Worm (Caenorhabditis elegans) whole organism, late embryonic: ENCODE results near the gene lin-33.

Experiments
- C08G9.2 ChIP-seq: sonication (generic microtip); optimal IDR thresholded peaks from 2 replicates; lab custom pipeline; 2016; ENCODE audit warnings: mild to moderate bottlenecking, missing genetic modification characterization, moderate library complexity, missing compliant biosample characterization
- C38D4.7 ChIP-seq: fragments of 200-800 bp; sonication (Bioruptor generic); optimal IDR thresholded peaks from 2 replicates; lab custom pipeline; 2018; ENCODE audit warnings: mild to moderate bottlenecking, missing genetic modification characterization, moderate library complexity, missing compliant biosample characterization
- F13H6.1 ChIP-seq: sonication (generic microtip); optimal IDR thresholded peaks from 2 replicates; lab custom pipeline; 2016; ENCODE audit warnings: missing genetic modification characterization, missing compliant biosample characterization
- K02D7.2 ChIP-seq: sonication (generic microtip); optimal IDR thresholded peaks from 2 replicates; lab custom pipeline; 2017; ENCODE audit warnings: mild to moderate bottlenecking, missing genetic modification characterization, missing compliant biosample characterization
- K09A11.1 ChIP-seq: sonication (generic microtip); optimal IDR thresholded peaks from 2 replicates; lab custom pipeline; 2017; ENCODE audit warnings: antibody characterized with exemption, mild to moderate bottlenecking, missing genetic modification characterization, missing compliant biosample characterization; ENCODE audit not compliant: insufficient read depth
- T23F11.4 ChIP-seq: fragments of 200-800 bp; sonication (Bioruptor generic); optimal IDR thresholded peaks from 2 replicates; lab custom pipeline; 2018; ENCODE audit warnings: mild to moderate bottlenecking, missing genetic modification characterization, missing compliant biosample characterization
- Y22D7AL.16 ChIP-seq: sonication (generic microtip); optimal IDR thresholded peaks from 2 replicates; lab custom pipeline; 2016; ENCODE audit warnings: missing genetic modification characterization, missing compliant biosample characterization
- ama-1 ChIP-seq: fragments of 150-350 bp; optimal IDR thresholded peaks from 2 replicates; lab custom pipeline; 2014
- ceh-18 ChIP-seq: sonication (generic microtip); optimal IDR thresholded peaks from 2 replicates; lab custom pipeline; 2016; ENCODE audit warnings: missing genetic modification characterization, missing compliant biosample characterization
- ceh-2 ChIP-seq: sonication (generic microtip); optimal IDR thresholded peaks from 2 replicates; lab custom pipeline; 2016; ENCODE audit warnings: missing genotype, missing genetic modification characterization, missing compliant biosample characterization
- ceh-24 ChIP-seq: sonication (generic microtip); optimal IDR thresholded peaks from 2 replicates; lab custom pipeline; 2016; ENCODE audit warnings: mild to moderate bottlenecking, missing genetic modification characterization, missing compliant biosample characterization
- ceh-31 ChIP-seq: sonication (generic microtip); optimal IDR thresholded peaks from 2 replicates; lab custom pipeline; 2016; ENCODE audit warnings: missing genetic modification characterization, missing compliant biosample characterization
- ceh-6 ChIP-seq: fragments of 200-800 bp; sonication (Bioruptor generic); optimal IDR thresholded peaks from 2 replicates; lab custom pipeline; 2018; ENCODE audit warnings: mild to moderate bottlenecking, missing genetic modification characterization, missing compliant biosample characterization
- ceh-9 ChIP-seq: sonication (generic microtip); optimal IDR thresholded peaks from 2 replicates; lab custom pipeline; 2016; ENCODE audit warnings: mild to moderate bottlenecking, missing genetic modification characterization, inconsistent platforms, missing compliant biosample characterization
- dve-1 ChIP-seq: sonication (generic microtip); optimal IDR thresholded peaks from 2 replicates; lab custom pipeline; 2017; ENCODE audit warnings: antibody characterized with exemption, mild to moderate bottlenecking, missing genetic modification characterization, missing compliant biosample characterization
- elt-2 ChIP-seq: sonication (generic microtip); optimal IDR thresholded peaks from 2 replicates; lab custom pipeline; 2016; ENCODE audit warnings: missing genetic modification reagents, missing genetic modification characterization, missing compliant biosample characterization
- elt-4 ChIP-seq: sonication (generic microtip); optimal IDR thresholded peaks from 2 replicates; lab custom pipeline; 2016; ENCODE audit warnings: missing genetic modification characterization, missing compliant biosample characterization
- eyg-1 ChIP-seq: sonication (generic microtip); optimal IDR thresholded peaks from 2 replicates; lab custom pipeline; 2016; ENCODE audit warnings: missing genotype, missing genetic modification characterization, missing compliant biosample characterization
- fax-1 ChIP-seq: sonication (generic microtip); optimal IDR thresholded peaks from 2 replicates; lab custom pipeline; 2016; ENCODE audit warnings: missing genotype, missing genetic modification characterization, missing compliant biosample characterization
- gmeb-2 ChIP-seq: sonication (generic microtip); optimal IDR thresholded peaks from 2 replicates; lab custom pipeline; 2016; ENCODE audit warnings: missing genetic modification characterization, inconsistent platforms, missing compliant biosample characterization
- hlh-13 ChIP-seq: fragments of 200-800 bp; sonication (Bioruptor generic); optimal IDR thresholded peaks from 2 replicates; lab custom pipeline; 2018; ENCODE audit warnings: mild to moderate bottlenecking, missing genetic modification characterization, missing compliant biosample characterization
- hlh-15 ChIP-seq: sonication (generic microtip); optimal IDR thresholded peaks from 2 replicates; lab custom pipeline; 2016; ENCODE audit warnings: missing genetic modification characterization, missing compliant biosample characterization
- hlh-6 ChIP-seq: sonication (generic microtip); optimal IDR thresholded peaks from 2 replicates; lab custom pipeline; 2016; ENCODE audit warnings: missing genotype, missing genetic modification characterization, missing compliant biosample characterization
- hlh-8 ChIP-seq: sonication (generic microtip); optimal IDR thresholded peaks from 2 replicates; lab custom pipeline; 2016; ENCODE audit warnings: missing genotype, missing genetic modification characterization, missing compliant biosample characterization
- lim-6 ChIP-seq: sonication (generic microtip); optimal IDR thresholded peaks from 2 replicates; lab custom pipeline; 2016; ENCODE audit warnings: missing genetic modification characterization, missing compliant biosample characterization
- lin-11 ChIP-seq: fragments of 200-800 bp; sonication (Bioruptor generic); optimal IDR thresholded peaks from 2 replicates; lab custom pipeline; 2018; ENCODE audit warnings: mild to moderate bottlenecking, missing genetic modification characterization, missing compliant biosample characterization
- madf-2 ChIP-seq: sonication (generic microtip); optimal IDR thresholded peaks from 2 replicates; lab custom pipeline; 2017; ENCODE audit warnings: missing genetic modification characterization, missing compliant biosample characterization
- mec-3 ChIP-seq: sonication (generic microtip); optimal IDR thresholded peaks from 2 replicates; lab custom pipeline; 2016; ENCODE audit warnings: borderline replicate concordance, missing genetic modification characterization, missing compliant biosample characterization
- nhr-11 ChIP-seq: fragments of 150-350 bp; optimal IDR thresholded peaks from 2 replicates; lab custom pipeline; 2014; ENCODE audit warnings: missing biosample characterization, missing genetic modification characterization
- pag-3 ChIP-seq: sonication (generic microtip); optimal IDR thresholded peaks from 2 replicates; lab custom pipeline; 2016; ENCODE audit warnings: missing compliant biosample characterization, missing genetic modification characterization, borderline replicate concordance
- pat-9 ChIP-seq: fragments of 200-800 bp; sonication (Bioruptor generic); optimal IDR thresholded peaks from 2 replicates; lab custom pipeline; 2018; ENCODE audit warnings: mild to moderate bottlenecking, missing genetic modification characterization, moderate library complexity, missing compliant biosample characterization
- pha-4 ChIP-seq: fragments of 150-350 bp; optimal IDR thresholded peaks from 2 replicates; lab custom pipeline; 2018; ENCODE audit warnings: missing biosample characterization, missing genetic modification reagents, missing genetic modification characterization
- pqm-1 ChIP-seq: sonication (generic microtip); optimal IDR thresholded peaks from 2 replicates; lab custom pipeline; 2016; ENCODE audit warnings: missing genetic modification characterization, missing compliant biosample characterization
- pros-1 ChIP-seq: fragments of 150-350 bp; optimal IDR thresholded peaks from 2 replicates; lab custom pipeline; 2014; ENCODE audit warnings: missing biosample characterization, missing genetic modification reagents, missing genetic modification characterization
- rnt-1 ChIP-seq: sonication (generic microtip); optimal IDR thresholded peaks from 2 replicates; lab custom pipeline; 2016; ENCODE audit warnings: missing genetic modification characterization, missing compliant biosample characterization
- sdc-2 ChIP-seq: sonication (generic microtip); optimal IDR thresholded peaks from 2 replicates; lab custom pipeline; 2016; ENCODE audit warnings: missing genotype, missing genetic modification characterization, missing compliant biosample characterization
- sox-2 ChIP-seq: fragments of 200-800 bp; sonication (Bioruptor generic); IDR thresholded peaks from 2 replicates; pipeline ENCODE4 v1.3.6; 2022; ENCODE audit warnings: missing genetic modification reagents, missing genetic modification characterization, missing compliant biosample characterization
- sox-4 ChIP-seq: sonication (generic microtip); optimal IDR thresholded peaks from 2 replicates; lab custom pipeline; 2017; ENCODE audit warnings: mild to moderate bottlenecking, missing genetic modification characterization, inconsistent platforms, missing compliant biosample characterization
- syd-9 ChIP-seq: sonication (generic microtip); optimal IDR thresholded peaks from 2 replicates; lab custom pipeline; 2016; ENCODE audit warnings: mild to moderate bottlenecking, missing genetic modification characterization, moderate library complexity, missing compliant biosample characterization
- tbx-2 ChIP-seq: sonication (generic microtip); optimal IDR thresholded peaks from 2 replicates; lab custom pipeline; 2016; ENCODE audit warnings: missing genetic modification characterization, missing compliant biosample characterization
- tbx-7 ChIP-seq: sonication (generic microtip); optimal IDR thresholded peaks from 2 replicates; lab custom pipeline; 2016; ENCODE audit warnings: missing genotype, missing genetic modification characterization, missing compliant biosample characterization
- ttx-3 ChIP-seq: sonication (generic microtip); optimal IDR thresholded peaks from 2 replicates; lab custom pipeline; 2016; ENCODE audit warnings: missing genetic modification reagents, missing genetic modification characterization, missing compliant biosample characterization
- unc-42 ChIP-seq: sonication (generic microtip); optimal IDR thresholded peaks from 2 replicates; lab custom pipeline; 2016; ENCODE audit warnings: missing genotype, missing genetic modification characterization, missing compliant biosample characterization
- unc-55 ChIP-seq: sonication (generic microtip); optimal IDR thresholded peaks from 2 replicates; lab custom pipeline; 2017; ENCODE audit warnings: missing biosample characterization, missing genetic modification reagents, missing genetic modification characterization
- zip-5 ChIP-seq: sonication (generic microtip); optimal IDR thresholded peaks from 2 replicates; lab custom pipeline; 2016; ENCODE audit warnings: missing genetic modification characterization, missing compliant biosample characterization

The lin-33 gene

DNA sequence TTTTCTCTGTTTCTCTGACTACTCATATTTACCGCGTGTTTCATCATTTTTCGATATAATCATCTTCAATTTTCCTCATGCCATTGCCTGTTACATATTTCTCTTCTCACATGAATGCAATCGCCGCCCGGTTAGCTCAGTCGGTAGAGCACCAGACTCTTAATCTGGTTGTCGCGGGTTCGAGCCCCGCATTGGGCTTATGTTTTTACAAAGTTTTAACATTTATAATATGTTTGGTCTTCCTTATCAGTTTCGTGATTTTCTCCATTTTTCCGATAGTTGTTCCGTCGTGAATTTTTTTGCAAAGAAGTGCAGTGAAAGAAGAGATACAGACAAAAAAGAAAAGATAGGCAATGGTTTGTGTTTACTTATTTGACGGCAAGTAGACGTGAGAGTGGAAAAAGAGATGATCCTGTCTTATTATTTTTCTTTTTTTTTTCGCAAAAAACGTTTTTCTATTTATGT is 36.6 kb downstream of the lin-33 start (continued):
- peak; percentile 74 for TF ChIP-seq ttx-3 (tag; lab: Kevin White, UChicago)
- TF ChIP-seq nhr-11 (tag; lab: Kevin White, UChicago): no peak
- peak; percentile 35 for TF ChIP-seq rnt-1
- peak; percentile 55 for TF ChIP-seq mec-3 (tag; lab: Kevin White, UChicago)
- TF ChIP-seq madf-2 (tag; lab: Kevin White, UChicago): peak; percentile 82
- TF ChIP-seq pros-1 (tag; lab: Kevin White, UChicago): no peak
- TF ChIP-seq gmeb-2 (tag; lab: Kevin White, UChicago): peak; percentile 70
- peak; percentile 73 for TF ChIP-seq ceh-2 (tag; lab: Kevin White, UChicago)
- TF ChIP-seq fax-1 (tag; lab: Kevin White, UChicago): peak; percentile 65
- TF ChIP-seq K09A11.1: peak; percentile 76
- peak; percentile 47 for TF ChIP-seq hlh-8 (tag; lab: Kevin White, UChicago)
- TF ChIP-seq tbx-7: peak; percentile 18
- TF ChIP-seq ceh-6 (GFP tag; lab: Kevin White, UChicago): peak; percentile 78
- TF ChIP-seq elt-2 (tag; lab: Kevin White, UChicago): peak; percentile 97
- TF ChIP-seq Y22D7AL.16 (tag; lab: Kevin White, UChicago): peak; percentile 69
- peak; percentile 71 for TF ChIP-seq T23F11.4 (GFP tag; lab: Kevin White, UChicago)
- TF ChIP-seq pha-4 (tag; lab: Kevin White, UChicago): no peak
- TF ChIP-seq pat-9 (tag; lab: Kevin White, UChicago): peak; percentile 54
- TF ChIP-seq K02D7.2: peak; percentile 72
- peak; percentile 90 for TF ChIP-seq dve-1 (tag; lab: Kevin White, UChicago)
- peak; percentile 60 for TF ChIP-seq hlh-15 (tag; lab: Kevin White, UChicago)
- no peak for TF ChIP-seq pag-3 (tag; lab: Kevin White, UChicago)
- peak; percentile 75 for TF ChIP-seq sox-4 (tag; lab: Kevin White, UChicago)
- peak; percentile 74 for TF ChIP-seq eyg-1 (tag; lab: Kevin White, UChicago)
- TF ChIP-seq ceh-24 (tag; lab: Kevin White, UChicago): peak; percentile 46
- TF ChIP-seq hlh-13 (GFP tag; lab: Kevin White, UChicago): peak; percentile 52
- peak; percentile 30 for TF ChIP-seq lim-6 (tag; lab: Kevin White, UChicago)
- peak; percentile 75 for TF ChIP-seq tbx-2 (tag; lab: Kevin White, UChicago)
- TF ChIP-seq elt-4 (tag; lab: Kevin White, UChicago): no peak
- TF ChIP-seq ceh-18: peak; percentile 76
- TF ChIP-seq ceh-9 (tag; lab: Kevin White, UChicago): peak; percentile 43
- TF ChIP-seq zip-5 (tag; lab: Kevin White, UChicago): peak; percentile 41
- no peak for TF ChIP-seq ama-1 (lab: Kevin White, UChicago)
- peak; percentile 59 for TF ChIP-seq sdc-2 (tag; lab: Kevin White, UChicago)
- peak; percentile 52 for TF ChIP-seq unc-42
- peak; percentile 78 for TF ChIP-seq lin-11
- TF ChIP-seq syd-9 (tag; lab: Kevin White, UChicago): peak; percentile 39
- TF ChIP-seq C38D4.7 (GFP tag; lab: Kevin White, UChicago): peak; percentile 81
- peak; percentile 49 for TF ChIP-seq ceh-31 (tag; lab: Kevin White, UChicago)
- peak; percentile 82 for TF ChIP-seq pqm-1 (tag; lab: Kevin White, UChicago)
- peak; percentile 85 for TF ChIP-seq hlh-6 (tag; lab: Kevin White, UChicago)
- TF ChIP-seq sox-2 (GFP tag; lab: Robert Waterston, UW): peak; percentile 61; the same call in 1 of the 2 replicates
- TF ChIP-seq F13H6.1 (tag; lab: Kevin White, UChicago): peak; percentile 69
- TF ChIP-seq unc-55: peak; percentile 7
- TF ChIP-seq C08G9.2 (tag; lab: Kevin White, UChicago): peak; percentile 76
